Fruit fly (Drosophila melanogaster) whole organism, prepupa: ENCODE results near the gene Cpr11A.
A peak's percentile ranks its signal among the peaks of the same experiment; 100 is the strongest.

Experiments
- Blimp-1 ChIP-seq: fragments of 200-800 bp; sonication (Bioruptor generic); optimal IDR thresholded peaks from 3 replicates; lab custom pipeline; 2017; ENCODE audit warnings: missing biosample characterization, missing genetic modification characterization, mild to moderate bottlenecking, moderate library complexity, missing genetic modification reagents
- CG10631 ChIP-seq: fragments of 200-800 bp; sonication (Bioruptor generic); optimal IDR thresholded peaks from 2 replicates; lab custom pipeline; 2016; ENCODE audit warnings: missing biosample characterization, missing genetic modification characterization
- CG11762 ChIP-seq: fragments of 200-800 bp; sonication (Bioruptor generic); optimal IDR thresholded peaks from 3 replicates; lab custom pipeline; 2016; ENCODE audit warnings: missing biosample characterization, missing genetic modification characterization; ENCODE audit not compliant: insufficient read depth
- CG11902 ChIP-seq: fragments of 200-800 bp; sonication (Bioruptor generic); optimal IDR thresholded peaks from 3 replicates; lab custom pipeline; 2016; ENCODE audit warnings: missing biosample characterization, missing genetic modification characterization
- CG15336 ChIP-seq: fragments of 200-800 bp; sonication (Bioruptor generic); IDR thresholded peaks from 2 replicates; pipeline ENCODE4 v1.3.6; 2022; ENCODE audit warnings: missing biosample characterization, missing genetic modification characterization
- CG1621 ChIP-seq: fragments of 200-800 bp; sonication (Bioruptor generic); optimal IDR thresholded peaks from 3 replicates; lab custom pipeline; 2018; ENCODE audit warnings: missing biosample characterization, mild to moderate bottlenecking, missing genetic modification characterization
- CG16779 ChIP-seq: fragments of 200-800 bp; sonication (Bioruptor generic); optimal IDR thresholded peaks from 3 replicates; lab custom pipeline; 2017; ENCODE audit warnings: missing biosample characterization, mild to moderate bottlenecking, missing genetic modification characterization
- CG3032 ChIP-seq: fragments of 200-800 bp; optimal IDR thresholded peaks from 2 replicates; lab custom pipeline; 2019; ENCODE audit warnings: missing biosample characterization, mild to moderate bottlenecking, missing genetic modification characterization, moderate library complexity
- CG31627 ChIP-seq: fragments of 200-800 bp; sonication (Bioruptor generic); optimal IDR thresholded peaks from 3 replicates; lab custom pipeline; 2016; ENCODE audit warnings: missing biosample characterization, missing genetic modification characterization
- CG34406 ChIP-seq: fragments of 200-800 bp; sonication (Bioruptor generic); optimal IDR thresholded peaks from 3 replicates; lab custom pipeline; 2016; ENCODE audit warnings: missing biosample characterization, missing genetic modification characterization
- CG3919 ChIP-seq: fragments of 200-800 bp; sonication (Bioruptor generic); optimal IDR thresholded peaks from 3 replicates; lab custom pipeline; 2016; ENCODE audit warnings: missing biosample characterization, missing genetic modification characterization
- CG4318 ChIP-seq: fragments of 200-800 bp; sonication (Bioruptor generic); optimal IDR thresholded peaks from 3 replicates; lab custom pipeline; 2017; ENCODE audit warnings: missing biosample characterization, mild to moderate bottlenecking, missing genetic modification characterization
- CG6163 ChIP-seq: fragments of 200-800 bp; sonication (Bioruptor generic); IDR thresholded peaks from 3 replicates; pipeline ENCODE4 v1.3.6; 2022; ENCODE audit warnings: missing biosample characterization, missing genetic modification characterization
- CG6276 ChIP-seq: fragments of 200-800 bp; sonication (Bioruptor generic); optimal IDR thresholded peaks from 2 replicates; lab custom pipeline; 2017; ENCODE audit warnings: missing biosample characterization, mild to moderate bottlenecking, missing genetic modification characterization
- CG6792 ChIP-seq: fragments of 200-800 bp; sonication (Bioruptor generic); optimal IDR thresholded peaks from 3 replicates; lab custom pipeline; 2016; ENCODE audit warnings: missing biosample characterization, missing genetic modification characterization
- CG7368 ChIP-seq: fragments of 200-800 bp; sonication (Bioruptor generic); optimal IDR thresholded peaks from 3 replicates; lab custom pipeline; 2016; ENCODE audit warnings: missing biosample characterization, missing genetic modification characterization
- CG8119 ChIP-seq: fragments of 200-800 bp; sonication (Bioruptor generic); IDR thresholded peaks from 3 replicates; pipeline ENCODE4 v1.3.6; 2022; ENCODE audit warnings: missing biosample characterization, missing genetic modification characterization
- CG8319 ChIP-seq: fragments of 200-800 bp; sonication (Bioruptor generic); optimal IDR thresholded peaks from 3 replicates; lab custom pipeline; 2016; ENCODE audit warnings: missing biosample characterization, missing genetic modification characterization
- CG9139 ChIP-seq: fragments of 200-800 bp; sonication (Bioruptor generic); optimal IDR thresholded peaks from 3 replicates; lab custom pipeline; 2017; ENCODE audit warnings: missing biosample characterization, mild to moderate bottlenecking, missing genetic modification characterization
- Eip75B ChIP-seq: fragments of 200-800 bp; sonication (Bioruptor generic); optimal IDR thresholded peaks from 3 replicates; lab custom pipeline; 2016; ENCODE audit warnings: missing biosample characterization, missing genetic modification characterization
- Eip78C ChIP-seq: fragments of 200-800 bp; sonication (Bioruptor generic); peaks from one replicate; lab custom pipeline; 2016; ENCODE audit warnings: missing biosample characterization, missing genetic modification characterization
- Eip93F ChIP-seq: fragments of 200-800 bp; sonication (Bioruptor generic); optimal IDR thresholded peaks from 2 replicates; lab custom pipeline; 2016; ENCODE audit warnings: missing biosample characterization, mild to moderate bottlenecking, missing genetic modification characterization
- Ets21C ChIP-seq: fragments of 200-800 bp; sonication (Bioruptor generic); optimal IDR thresholded peaks from 3 replicates; lab custom pipeline; 2016; ENCODE audit warnings: missing biosample characterization, missing genetic modification characterization
- Ets96B ChIP-seq: fragments of 200-800 bp; optimal IDR thresholded peaks from 2 replicates; lab custom pipeline; 2019; ENCODE audit warnings: missing biosample characterization, mild to moderate bottlenecking, missing genetic modification characterization, moderate library complexity
- Gug ChIP-seq: fragments of 200-800 bp; sonication (Bioruptor generic); IDR thresholded peaks from 2 replicates; pipeline ENCODE4 v1.3.6; 2022; ENCODE audit warnings: missing biosample characterization, missing genetic modification characterization
- Hr38 ChIP-seq: sonication (Bioruptor generic); optimal IDR thresholded peaks from 2 replicates; lab custom pipeline; 2016; ENCODE audit warnings: missing biosample characterization, missing genetic modification characterization
- Hr4 ChIP-seq: fragments of 200-800 bp; sonication (Bioruptor generic); optimal IDR thresholded peaks from 3 replicates; lab custom pipeline; 2016; ENCODE audit warnings: missing biosample characterization, missing genetic modification characterization
- Lpt ChIP-seq: fragments of 200-800 bp; sonication (Bioruptor generic); optimal IDR thresholded peaks from 3 replicates; lab custom pipeline; 2016; ENCODE audit warnings: missing biosample characterization, missing genetic modification characterization
- Met ChIP-seq: fragments of 200-800 bp; sonication (Bioruptor generic); optimal IDR thresholded peaks from 3 replicates; lab custom pipeline; 2016; ENCODE audit warnings: missing biosample characterization, missing genetic modification characterization
- Smox ChIP-seq: fragments of 200-800 bp; sonication (Bioruptor generic); optimal IDR thresholded peaks from 3 replicates; lab custom pipeline; 2016; ENCODE audit warnings: missing biosample characterization, missing genetic modification characterization
- Sox102F ChIP-seq: fragments of 200-800 bp; sonication (Bioruptor generic); optimal IDR thresholded peaks from 2 replicates; lab custom pipeline; 2016; ENCODE audit warnings: missing biosample characterization, mild to moderate bottlenecking, missing genetic modification characterization
- Sox14 ChIP-seq: fragments of 200-800 bp; sonication (Bioruptor generic); optimal IDR thresholded peaks from 3 replicates; lab custom pipeline; 2016; ENCODE audit warnings: missing biosample characterization, missing genetic modification characterization
- achi ChIP-seq: fragments of 200-800 bp; sonication (Bioruptor generic); optimal IDR thresholded peaks from 3 replicates; lab custom pipeline; 2016; ENCODE audit warnings: missing biosample characterization, missing genetic modification characterization
- acj6 ChIP-seq: fragments of 200-800 bp; sonication (Bioruptor generic); optimal IDR thresholded peaks from 3 replicates; lab custom pipeline; 2016; ENCODE audit warnings: missing biosample characterization, missing genetic modification characterization
- cyc ChIP-seq: fragments of 200-800 bp; sonication (Bioruptor generic); optimal IDR thresholded peaks from 3 replicates; lab custom pipeline; 2016; ENCODE audit warnings: missing biosample characterization, missing genetic modification characterization
- dac ChIP-seq: fragments of 200-800 bp; sonication (Bioruptor generic); optimal IDR thresholded peaks from 2 replicates; lab custom pipeline; 2017; ENCODE audit warnings: missing biosample characterization, mild to moderate bottlenecking, missing genetic modification characterization
- dsx ChIP-seq: fragments of 200-800 bp; optimal IDR thresholded peaks from 3 replicates; lab custom pipeline; 2019; ENCODE audit warnings: missing biosample characterization, mild to moderate bottlenecking, missing genetic modification characterization, moderate library complexity; ENCODE audit not compliant: poor library complexity, severe bottlenecking
- eg ChIP-seq: fragments of 200-800 bp; sonication (Bioruptor generic); IDR thresholded peaks from 3 replicates; pipeline ENCODE4 v1.3.6; 2022; ENCODE audit warnings: missing biosample characterization, missing genetic modification characterization
- fd85E ChIP-seq: fragments of 200-800 bp; sonication (Bioruptor generic); optimal IDR thresholded peaks from 3 replicates; lab custom pipeline; 2016; ENCODE audit warnings: missing biosample characterization, missing genetic modification characterization
- fkh ChIP-seq: fragments of 200-800 bp; sonication (Bioruptor generic); optimal IDR thresholded peaks from 3 replicates; lab custom pipeline; 2017; ENCODE audit warnings: missing biosample characterization, mild to moderate bottlenecking, missing genetic modification characterization, moderate library complexity
- net ChIP-seq: fragments of 200-800 bp; sonication (Bioruptor generic); optimal IDR thresholded peaks from 3 replicates; lab custom pipeline; 2016; ENCODE audit warnings: missing biosample characterization, missing genetic modification characterization
- salr ChIP-seq, 2 experiments: fragments of 200-800 bp; sonication (Bioruptor generic); optimal IDR thresholded peaks; 3 replicates each; lab custom pipeline; 2016 to 2018; ENCODE audit warnings: missing biosample characterization in 2 of 2, missing genetic modification characterization in 2 of 2, mild to moderate bottlenecking in 1 of 2
- spab ChIP-seq: fragments of 200-800 bp; sonication (Bioruptor generic); optimal IDR thresholded peaks from 2 replicates; lab custom pipeline; 2017; ENCODE audit warnings: missing biosample characterization, mild to moderate bottlenecking, missing genetic modification characterization, missing genetic modification reagents
- ss ChIP-seq, 2 experiments: fragments of 200-800 bp; sonication (Bioruptor generic); optimal IDR thresholded peaks; 2 replicates in 1 of 2; 3 replicates in 1 of 2; lab custom pipeline; 2017 to 2018; ENCODE audit warnings: mild to moderate bottlenecking in 2 of 2, missing biosample characterization in 2 of 2, missing genetic modification characterization in 2 of 2, moderate library complexity in 1 of 2
- topi ChIP-seq: fragments of 200-800 bp; sonication (Bioruptor generic); optimal IDR thresholded peaks from 3 replicates; lab custom pipeline; 2016; ENCODE audit warnings: missing biosample characterization, missing genetic modification characterization

The Cpr11A gene

DNA sequence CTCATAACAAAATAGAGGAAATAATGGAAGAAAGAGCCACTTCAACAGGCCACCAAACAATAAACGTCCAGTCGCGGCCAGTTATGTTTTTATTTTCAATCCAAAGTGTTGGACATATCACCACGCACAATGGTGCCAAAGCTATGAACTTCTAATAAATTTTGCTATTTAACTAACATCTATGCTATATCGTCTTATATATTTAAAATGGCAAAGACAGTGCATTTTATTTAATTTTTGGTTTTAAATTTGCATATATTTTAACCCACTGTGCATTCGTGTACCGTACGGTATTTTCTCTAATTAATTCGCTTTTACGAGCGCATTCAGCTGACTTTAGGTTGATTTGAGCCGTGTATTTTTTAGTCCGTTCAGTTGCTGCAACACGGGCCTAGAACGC, 32.4 kb upstream of the Cpr11A start, which contains the start of gene CG15927 (continued):
- peak; percentile 46; the same call in 2 of the 3 replicates for TF ChIP-seq eg (GFP tag; lab: Robert Waterston, UW)
- TF ChIP-seq Blimp-1 (GFP tag; lab: Kevin White, UChicago) = no peak
- TF ChIP-seq Ets21C = no peak
- TF ChIP-seq CG6276 (GFP tag; lab: Kevin White, UChicago) = no peak
- no peak for TF ChIP-seq Hr38 (GFP tag; lab: Kevin White, UChicago)
- no peak for TF ChIP-seq Sox102F
- TF ChIP-seq topi (GFP tag; lab: Kevin White, UChicago) = no peak
- TF ChIP-seq cyc (GFP tag; lab: Kevin White, UChicago) = no peak
- TF ChIP-seq CG1621 (tag; lab: Kevin White, UChicago) = no peak
- TF ChIP-seq spab (GFP tag; lab: Kevin White, UChicago) = no peak
- TF ChIP-seq CG15336 = peak; percentile 47; the same call in 1 of the 2 replicates
- peak; percentile 13 for TF ChIP-seq Smox (GFP tag; lab: Kevin White, UChicago)
- no peak for TF ChIP-seq achi (GFP tag; lab: Kevin White, UChicago)
- no peak for TF ChIP-seq CG9139 (GFP tag; lab: Kevin White, UChicago)
- TF ChIP-seq fd85E (GFP tag; lab: Kevin White, UChicago) = no peak
- TF ChIP-seq dsx (GFP tag; lab: Kevin White, UChicago) = no peak
- no peak for TF ChIP-seq CG3919 (GFP tag; lab: Kevin White, UChicago)
- TF ChIP-seq CG11902 = no peak
- no peak for TF ChIP-seq dac (GFP tag; lab: Kevin White, UChicago)
- TF ChIP-seq Lpt (GFP tag; lab: Kevin White, UChicago) = no peak
- no peak for TF ChIP-seq Eip75B
- no peak for TF ChIP-seq CG16779 (tag; lab: Kevin White, UChicago)
- no peak for TF ChIP-seq CG7368 (GFP tag; lab: Kevin White, UChicago)
- no peak for TF ChIP-seq CG8319 (GFP tag; lab: Kevin White, UChicago)
- peak; percentile 59; the same call in 2 of the 3 replicates for TF ChIP-seq CG8119 (GFP tag; lab: Robert Waterston, UW)
- TF ChIP-seq CG10631 (GFP tag; lab: Kevin White, UChicago) = peak; percentile 14
- no peak for TF ChIP-seq CG34406 (GFP tag; lab: Kevin White, UChicago)
- TF ChIP-seq net = no peak
- TF ChIP-seq acj6 (GFP tag; lab: Kevin White, UChicago) = peak; percentile 19
- TF ChIP-seq CG4318 (GFP tag; lab: Kevin White, UChicago) = no peak
- no peak for TF ChIP-seq Gug (GFP tag; lab: Robert Waterston, UW)
- peak; percentile 64 for TF ChIP-seq Hr4 (GFP tag; lab: Kevin White, UChicago)
- TF ChIP-seq Ets96B (tag; lab: Kevin White, UChicago) = no peak
- no peak for TF ChIP-seq CG3032 (tag; lab: Kevin White, UChicago)
- TF ChIP-seq salr (GFP tag; optimal IDR thresholded peaks at IDR 0.05; lab: Kevin White, UChicago) = no peak
- no peak for TF ChIP-seq CG11762 (GFP tag; lab: Kevin White, UChicago)

DNA sequence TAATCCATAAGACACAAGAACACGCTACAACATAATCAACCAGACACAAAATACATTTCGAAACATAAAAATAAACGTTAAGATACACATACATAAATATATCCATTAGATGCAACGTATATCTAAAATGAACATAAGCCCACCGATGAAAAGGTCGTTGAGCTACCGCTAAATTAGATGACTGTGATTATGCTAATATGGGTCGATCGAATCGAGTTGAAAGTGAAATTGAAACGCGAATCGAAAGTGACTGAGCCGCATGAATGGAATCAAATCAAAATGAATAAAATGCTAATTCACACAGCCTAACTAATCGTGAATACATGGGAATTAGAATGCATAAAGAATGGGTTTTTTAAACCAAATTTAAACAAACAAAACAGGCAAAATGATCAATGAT, 30.9 kb upstream of the Cpr11A start:
- TF ChIP-seq CG6163 = no peak
- no peak for TF ChIP-seq Lpt (GFP tag; lab: Kevin White, UChicago)
- TF ChIP-seq spab (GFP tag; lab: Kevin White, UChicago) = no peak
- TF ChIP-seq CG11762 (GFP tag; lab: Kevin White, UChicago) = no peak
- TF ChIP-seq ss (GFP tag; optimal IDR thresholded peaks at IDR 0.05; lab: Kevin White, UChicago) = no peak
- no peak for TF ChIP-seq salr (GFP tag; optimal IDR thresholded peaks at IDR 0.05; lab: Kevin White, UChicago)
- no peak for TF ChIP-seq Smox (GFP tag; lab: Kevin White, UChicago)
- TF ChIP-seq Eip93F (GFP tag; lab: Kevin White, UChicago) = no peak
- TF ChIP-seq CG31627 (GFP tag; lab: Kevin White, UChicago) = no peak
- no peak for TF ChIP-seq Met
- no peak for TF ChIP-seq CG6276 (GFP tag; lab: Kevin White, UChicago)
- no peak for TF ChIP-seq dsx (GFP tag; lab: Kevin White, UChicago)
- no peak for TF ChIP-seq fkh (GFP tag; lab: Kevin White, UChicago)
- TF ChIP-seq CG34406 (GFP tag; lab: Kevin White, UChicago) = no peak
- no peak for TF ChIP-seq Sox14
- no peak for TF ChIP-seq Eip78C (GFP tag; lab: Kevin White, UChicago)
- no peak for TF ChIP-seq cyc (GFP tag; lab: Kevin White, UChicago)
- TF ChIP-seq Sox102F = no peak
- TF ChIP-seq CG6792 (GFP tag; lab: Kevin White, UChicago) = no peak
- no peak for TF ChIP-seq CG10631 (GFP tag; lab: Kevin White, UChicago)
